Worm (Caenorhabditis elegans) whole organism, L3 larva: Measurements from ENCODE around the gene ech-9.

Experiments
- ZK546.5 ChIP-seq: sonication (generic microtip); optimal IDR thresholded peaks from 2 replicates; lab custom pipeline; 2017; ENCODE audit warnings: missing biosample characterization, missing genetic modification characterization
- ceh-28 ChIP-seq: fragments of 150-350 bp; optimal IDR thresholded peaks from 2 replicates; lab custom pipeline; 2014; ENCODE audit warnings: missing biosample characterization, missing genetic modification reagents, missing genetic modification characterization
- ceh-82 ChIP-seq: fragments of 150-350 bp; optimal IDR thresholded peaks from 2 replicates; lab custom pipeline; 2014; ENCODE audit warnings: missing biosample characterization, missing genetic modification characterization
- ceh-9 ChIP-seq: sonication (generic microtip); optimal IDR thresholded peaks from 2 replicates; lab custom pipeline; 2018; ENCODE audit warnings: missing biosample characterization, missing genetic modification characterization
- daf-12 ChIP-seq: fragments of 150-350 bp; optimal IDR thresholded peaks from 2 replicates; lab custom pipeline; 2014; ENCODE audit warnings: missing biosample characterization, missing genetic modification reagents, missing genetic modification characterization
- egl-27 ChIP-seq: sonication (generic microtip); optimal IDR thresholded peaks from 4 replicates; lab custom pipeline; 2017; ENCODE audit warnings: missing biosample characterization, missing genetic modification reagents, missing genetic modification characterization
- egl-5 ChIP-seq: fragments of 150-350 bp; optimal IDR thresholded peaks from 2 replicates; lab custom pipeline; 2017; ENCODE audit warnings: missing biosample characterization, missing genetic modification reagents, missing genetic modification characterization, inconsistent platforms
- elt-1 ChIP-seq: fragments of 150-350 bp; optimal IDR thresholded peaks from 2 replicates; lab custom pipeline; 2014; ENCODE audit warnings: missing biosample characterization, missing genetic modification characterization
- elt-2 ChIP-seq: sonication (generic microtip); optimal IDR thresholded peaks from 2 replicates; lab custom pipeline; 2016; ENCODE audit warnings: missing genetic modification reagents, mild to moderate bottlenecking, missing genetic modification characterization, missing compliant biosample characterization
- elt-3 ChIP-seq, 3 experiments: fragments of 150-350 bp in 1 of 3; sonication (generic microtip) in 2 of 3; optimal IDR thresholded peaks; 2 replicates in 2 of 3; 4 replicates in 1 of 3; lab custom pipeline; 2014 to 2017; ENCODE audit warnings: missing biosample characterization in 3 of 3, missing genetic modification characterization in 3 of 3
- eor-1 ChIP-seq, 2 experiments: fragments of 150-350 bp; optimal IDR thresholded peaks; 2 replicates each; lab custom pipeline; 2014 to 2018; ENCODE audit warnings: missing biosample characterization in 2 of 2, missing genetic modification characterization in 2 of 2
- fkh-10 ChIP-seq: sonication (generic microtip); optimal IDR thresholded peaks from 2 replicates; lab custom pipeline; 2017; ENCODE audit warnings: missing biosample characterization, missing genetic modification reagents, missing genetic modification characterization
- fos-1 ChIP-seq: fragments of 150-350 bp; optimal IDR thresholded peaks from 2 replicates; lab custom pipeline; 2014; ENCODE audit warnings: missing biosample characterization, missing genetic modification characterization
- hmg-11 ChIP-seq: sonication (generic microtip); optimal IDR thresholded peaks from 2 replicates; lab custom pipeline; 2016; ENCODE audit warnings: missing genetic modification characterization, missing compliant biosample characterization
- jun-1 ChIP-seq: fragments of 150-350 bp; optimal IDR thresholded peaks from 2 replicates; lab custom pipeline; 2014; ENCODE audit warnings: missing biosample characterization, missing genetic modification reagents, missing genetic modification characterization
- lin-15B ChIP-seq: fragments of 150-350 bp; optimal IDR thresholded peaks from 2 replicates; lab custom pipeline; 2014; ENCODE audit warnings: missing biosample characterization, missing genetic modification characterization
- lin-39 ChIP-seq: fragments of 150-350 bp; optimal IDR thresholded peaks from 2 replicates; lab custom pipeline; 2018; ENCODE audit warnings: missing biosample characterization, missing genetic modification reagents, missing genetic modification characterization
- lsy-12 ChIP-seq: sonication (generic microtip); optimal IDR thresholded peaks from 2 replicates; lab custom pipeline; 2016; ENCODE audit warnings: mild to moderate bottlenecking, missing genetic modification characterization, missing compliant biosample characterization
- mdl-1 ChIP-seq: fragments of 150-350 bp; optimal IDR thresholded peaks from 2 replicates; lab custom pipeline; 2014; ENCODE audit warnings: missing biosample characterization, missing genetic modification characterization
- mml-1 ChIP-seq: fragments of 150-350 bp; sonication (generic microtip); optimal IDR thresholded peaks from 3 replicates; lab custom pipeline; 2014; ENCODE audit warnings: missing biosample characterization, missing genetic modification characterization
- nfya-1 ChIP-seq: sonication (generic microtip); optimal IDR thresholded peaks from 2 replicates; lab custom pipeline; 2017; ENCODE audit warnings: missing genetic modification characterization, mild to moderate bottlenecking, missing compliant biosample characterization, antibody characterized with exemption, moderate library complexity; ENCODE audit not compliant: insufficient read depth
- nhr-11 ChIP-seq: fragments of 150-350 bp; optimal IDR thresholded peaks from 2 replicates; lab custom pipeline; 2014; ENCODE audit warnings: missing biosample characterization, missing genetic modification characterization
- nhr-12 ChIP-seq: fragments of 150-350 bp; optimal IDR thresholded peaks from 2 replicates; lab custom pipeline; 2014; ENCODE audit warnings: missing biosample characterization, missing genetic modification characterization
- nhr-23 ChIP-seq: fragments of 150-350 bp; optimal IDR thresholded peaks from 2 replicates; lab custom pipeline; 2014; ENCODE audit warnings: missing biosample characterization, missing genetic modification reagents, missing genetic modification characterization
- nhr-25 ChIP-seq: sonication (generic microtip); optimal IDR thresholded peaks from 2 replicates; lab custom pipeline; 2017; ENCODE audit warnings: missing biosample characterization, missing genetic modification characterization
- nhr-28 ChIP-seq: fragments of 150-350 bp; optimal IDR thresholded peaks from 2 replicates; lab custom pipeline; 2014; ENCODE audit warnings: missing biosample characterization, missing genetic modification characterization
- nhr-43 ChIP-seq: sonication (generic microtip); optimal IDR thresholded peaks from 2 replicates; lab custom pipeline; 2016; ENCODE audit warnings: mild to moderate bottlenecking, missing genetic modification characterization, missing compliant biosample characterization; ENCODE audit not compliant: poor library complexity, severe bottlenecking
- nhr-76 ChIP-seq: fragments of 150-350 bp; sonication (generic microtip); optimal IDR thresholded peaks from 5 replicates; lab custom pipeline; 2014; ENCODE audit warnings: missing biosample characterization, missing genetic modification characterization
- nhr-77 ChIP-seq: fragments of 150-350 bp; optimal IDR thresholded peaks from 2 replicates; lab custom pipeline; 2014; ENCODE audit warnings: missing biosample characterization, missing genetic modification characterization
- pha-4 ChIP-seq: fragments of 150-350 bp; optimal IDR thresholded peaks from 2 replicates; lab custom pipeline; 2014; ENCODE audit warnings: missing biosample characterization, missing genetic modification reagents, missing genetic modification characterization
- pqm-1 ChIP-seq: fragments of 150-350 bp; optimal IDR thresholded peaks from 2 replicates; lab custom pipeline; 2017; ENCODE audit warnings: missing biosample characterization, missing genetic modification characterization, inconsistent platforms
- sea-2 ChIP-seq: fragments of 150-350 bp; sonication (generic microtip); optimal IDR thresholded peaks from 4 replicates; lab custom pipeline; 2014; ENCODE audit warnings: missing biosample characterization, missing genetic modification reagents, missing genetic modification characterization
- skn-1 ChIP-seq: fragments of 150-350 bp; optimal IDR thresholded peaks from 2 replicates; lab custom pipeline; 2014; ENCODE audit warnings: missing biosample characterization, missing genetic modification characterization
- tbx-2 ChIP-seq: sonication (generic microtip); optimal IDR thresholded peaks from 2 replicates; lab custom pipeline; 2016; ENCODE audit warnings: mild to moderate bottlenecking, missing genetic modification characterization, missing compliant biosample characterization
- unc-39 ChIP-seq: sonication (generic microtip); optimal IDR thresholded peaks from 4 replicates; lab custom pipeline; 2017; ENCODE audit warnings: missing biosample characterization, missing genetic modification characterization
- unc-62 ChIP-seq: fragments of 150-350 bp; sonication (generic microtip); optimal IDR thresholded peaks from 4 replicates; lab custom pipeline; 2014; ENCODE audit warnings: missing biosample characterization, missing genetic modification reagents, missing genetic modification characterization
- ztf-11 ChIP-seq: fragments of 150-350 bp; optimal IDR thresholded peaks from 2 replicates; lab custom pipeline; 2014; ENCODE audit warnings: missing biosample characterization, missing genetic modification characterization
- ztf-4 ChIP-seq: fragments of 150-350 bp; optimal IDR thresholded peaks from 2 replicates; lab custom pipeline; 2014; ENCODE audit warnings: missing biosample characterization, missing genetic modification characterization

Gene ech-9

ce11 chrIV:10230971-10231370 lies 4.2 kb downstream of the ech-9 start, which contains the start of gene F01G10.5:
Gene F01G10.5 (minus strand): TSS chrIV:10231071.
- TF ChIP-seq elt-1 (tag; lab: Kevin White, UChicago) (no peak), ceh-28 (tag; lab: Kevin White, UChicago) (no peak), pqm-1 (tag; lab: Kevin White, UChicago) (no peak), ztf-4 (tag; lab: Kevin White, UChicago) (no peak), ceh-9 (tag; lab: Kevin White, UChicago) (no peak), elt-2 (tag; lab: Kevin White, UChicago) (no peak), jun-1 (tag; lab: Kevin White, UChicago) (no peak), nhr-76 (tag; lab: Kevin White, UChicago) (no peak), egl-5 (tag; lab: Kevin White, UChicago) (no peak), ztf-11 (tag; lab: Kevin White, UChicago) (no peak), nhr-43 (tag; lab: Kevin White, UChicago) (no peak), eor-1 (tag; optimal IDR thresholded peaks at IDR 0.05; lab: Kevin White, UChicago) (no peak), nhr-28 (tag; lab: Kevin White, UChicago) (no peak), mdl-1 (tag; lab: Kevin White, UChicago) (no peak), hmg-11 (no peak)

DNA sequence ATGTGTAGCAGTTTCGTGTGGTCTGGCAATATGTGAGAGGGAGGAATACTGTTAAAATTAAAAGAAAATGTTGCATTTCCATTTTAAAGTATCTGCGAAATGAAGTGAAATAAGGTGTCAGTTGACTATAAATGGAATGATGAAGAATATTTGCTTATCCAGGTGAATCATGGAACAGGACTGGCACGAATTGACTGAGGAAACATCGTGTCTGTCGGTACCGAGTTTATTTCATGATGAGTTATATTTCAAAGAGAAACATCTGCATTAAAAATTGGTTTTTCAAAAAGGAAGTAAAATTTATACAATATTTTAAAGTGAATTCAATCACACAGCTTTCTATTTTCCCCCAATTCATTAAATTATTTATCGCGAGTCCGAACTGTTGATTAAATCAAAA lies 7.6 kb downstream of the ech-9 start, which contains the start of gene F01G10.6:
F01G10.6 (minus strand) TSS at position 101 of the 400 bp plus-strand sequence.
- TF ChIP-seq unc-39 (tag; lab: Kevin White, UChicago): no peak
- no peak for TF ChIP-seq daf-12 (tag; lab: Kevin White, UChicago)
- no peak for TF ChIP-seq fos-1 (tag; lab: Kevin White, UChicago)
- no peak for TF ChIP-seq nhr-25 (tag; lab: Kevin White, UChicago)
- TF ChIP-seq elt-1 (tag; lab: Kevin White, UChicago): no peak
- no peak for TF ChIP-seq sea-2
- TF ChIP-seq ceh-28 (tag; lab: Kevin White, UChicago): no peak
- no peak for TF ChIP-seq mdl-1 (tag; lab: Kevin White, UChicago)
- no peak for TF ChIP-seq jun-1 (tag; lab: Kevin White, UChicago)
- TF ChIP-seq tbx-2 (tag; lab: Kevin White, UChicago): no peak
- TF ChIP-seq nhr-43 (tag; lab: Kevin White, UChicago): no peak
- TF ChIP-seq nhr-11 (tag; lab: Kevin White, UChicago): no peak
- no peak for TF ChIP-seq nhr-12 (tag; lab: Kevin White, UChicago)
- no peak for TF ChIP-seq fkh-10 (GFP tag; lab: Kevin White, UChicago)
- no peak for TF ChIP-seq unc-62
- TF ChIP-seq hmg-11: no peak
- no peak for TF ChIP-seq lin-15B (tag; lab: Kevin White, UChicago)
- TF ChIP-seq nhr-23: no peak
- TF ChIP-seq elt-3 (tag; optimal IDR thresholded peaks at IDR 0.05; lab: Kevin White, UChicago): no peak

- TF ChIP-seq tbx-2 (tag; lab: Kevin White, UChicago) (no peak), ceh-82 (tag; lab: Kevin White, UChicago) (no peak), egl-27 (tag; lab: Kevin White, UChicago) (no peak), unc-39 (tag; lab: Kevin White, UChicago) (no peak), nhr-77 (tag; lab: Kevin White, UChicago) (no peak), ceh-28 (tag; lab: Kevin White, UChicago) (no peak)
- TF ChIP-seq, all 47 proteins: peak for 0
Measured at ce11 chrIV:10223723-10224122, 11.4 kb downstream of the ech-9 start, which contains the start of gene nas-12. Gene nas-12 (plus strand): TSS chrIV:10224023.

DNA sequence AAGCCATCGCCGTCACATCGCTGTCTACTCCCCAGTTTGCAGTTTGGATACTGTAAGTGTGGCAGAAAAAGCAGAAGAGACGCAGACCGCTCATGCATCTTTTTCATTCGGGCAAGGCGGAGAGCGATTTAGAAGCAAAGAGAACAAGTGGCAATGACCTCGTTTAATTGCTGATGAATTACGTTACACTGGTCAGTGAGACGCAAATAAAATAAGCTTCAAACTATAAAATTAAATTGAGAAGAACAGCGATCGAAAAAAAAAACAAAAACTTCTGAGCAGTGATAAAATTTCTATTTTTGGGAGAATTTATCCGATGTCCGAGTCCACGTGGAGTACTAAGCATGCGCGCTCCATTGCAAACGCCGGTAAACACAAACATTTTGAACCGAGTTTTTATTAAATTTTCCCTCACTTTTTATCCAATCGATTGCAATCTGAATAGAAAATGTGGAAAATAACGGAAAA lies 13.0 kb downstream of the ech-9 start, which contains the start of gene C24F3.2:
C24F3.2 (plus strand) TSS at position 418 of the 468 bp plus-strand sequence.
- peak; percentile 35 for TF ChIP-seq elt-2 (tag; lab: Kevin White, UChicago)
- TF ChIP-seq nhr-28 (tag; lab: Kevin White, UChicago): no peak
- peak; percentile 4 for TF ChIP-seq fkh-10 (GFP tag; lab: Kevin White, UChicago)
- peak; percentile 75 for TF ChIP-seq lin-39
- TF ChIP-seq tbx-2 (tag; lab: Kevin White, UChicago): peak; percentile 3
- TF ChIP-seq fos-1 (tag; lab: Kevin White, UChicago): no peak
- TF ChIP-seq ZK546.5: no peak
- peak; percentile 14 for TF ChIP-seq unc-62
- TF ChIP-seq jun-1 (tag; lab: Kevin White, UChicago): peak; percentile 48
- TF ChIP-seq lin-15B (tag; lab: Kevin White, UChicago): peak; percentile 69
- peak; percentile 19 for TF ChIP-seq skn-1 (tag; lab: Kevin White, UChicago)
- TF ChIP-seq lsy-12 (tag; lab: Kevin White, UChicago): peak; percentile 70
- TF ChIP-seq egl-27 (tag; lab: Kevin White, UChicago): no peak
- peak; percentile 88 for TF ChIP-seq nfya-1
- peak; percentile 89 for TF ChIP-seq nhr-23
- TF ChIP-seq mml-1 (tag; lab: Kevin White, UChicago): no peak
- peak; percentile 96 for TF ChIP-seq nhr-25 (tag; lab: Kevin White, UChicago)
- peak; percentile 55 for TF ChIP-seq pha-4 (tag; lab: Kevin White, UChicago)
- no peak for TF ChIP-seq elt-3 (tag; optimal IDR thresholded peaks at IDR 0.05; lab: Kevin White, UChicago)
- peak; percentile 73 for TF ChIP-seq egl-5 (tag; lab: Kevin White, UChicago)
